Fruit fly (Drosophila melanogaster): Measurements from ENCODE around the gene hang.

DNA sequence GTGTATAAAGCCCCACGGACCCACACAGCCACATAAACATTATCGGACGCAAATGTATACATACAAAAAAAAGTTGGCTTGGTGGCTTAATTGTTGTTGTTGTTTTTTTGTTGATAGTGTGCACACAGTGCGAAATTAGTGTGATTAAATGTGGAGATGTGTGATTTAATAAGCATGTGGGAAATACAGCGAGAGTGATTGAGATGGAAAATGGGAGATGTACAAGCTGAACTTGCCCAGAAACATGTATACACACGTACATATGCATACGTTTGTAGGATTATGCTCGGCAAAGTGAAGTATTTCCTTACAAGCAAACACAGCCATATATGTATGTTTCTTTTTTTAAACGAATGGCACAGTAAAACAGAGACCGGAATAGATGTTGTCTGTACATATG is 49.1 kb upstream of the hang start:
- no peak for TF ChIP-seq psq (optimal IDR thresholded peaks at IDR 0.05)
- no peak for TF ChIP-seq Myc (optimal IDR thresholded peaks at IDR 0.05)
- TF ChIP-seq Sin3A (optimal IDR thresholded peaks at IDR 0.05) = no peak
- no peak for TF ChIP-seq ttk (optimal IDR thresholded peaks at IDR 0.05)
- TF ChIP-seq h (optimal IDR thresholded peaks at IDR 0.05) = no peak
